Worm (Caenorhabditis elegans): ENCODE data around the gene fip-5.

fip-5 gene

ce11 chrX:10340044-10340443, 37.5 kb downstream of the fip-5 start:
- TF ChIP-seq dao-5 (tag; optimal IDR thresholded peaks at IDR 0.05) (no peak), him-1 (tag; optimal IDR thresholded peaks at IDR 0.05) (no peak), W03F9.2 (tag; optimal IDR thresholded peaks at IDR 0.05) (no peak)

- no peak for TF ChIP-seq W03F9.2 (tag; optimal IDR thresholded peaks at IDR 0.05)
- TF ChIP-seq dao-5 (tag; optimal IDR thresholded peaks at IDR 0.05) = no peak
- no peak for TF ChIP-seq him-1 (tag; optimal IDR thresholded peaks at IDR 0.05)
Measured at ce11 chrX:10340986-10341385, 38.4 kb downstream of the fip-5 start, which contains the start of gene R07E3.1. Gene R07E3.1 (minus strand): TSS chrX:10341161.

ce11 chrX:10350151-10350550, 47.6 kb downstream of the fip-5 start:
- TF ChIP-seq W03F9.2 (tag; optimal IDR thresholded peaks at IDR 0.05) (no peak), dao-5 (tag; optimal IDR thresholded peaks at IDR 0.05) (no peak), him-1 (tag; optimal IDR thresholded peaks at IDR 0.05) (no peak)
